Worm (Caenorhabditis elegans): ENCODE measurements around the gene lgc-38.

DNA sequence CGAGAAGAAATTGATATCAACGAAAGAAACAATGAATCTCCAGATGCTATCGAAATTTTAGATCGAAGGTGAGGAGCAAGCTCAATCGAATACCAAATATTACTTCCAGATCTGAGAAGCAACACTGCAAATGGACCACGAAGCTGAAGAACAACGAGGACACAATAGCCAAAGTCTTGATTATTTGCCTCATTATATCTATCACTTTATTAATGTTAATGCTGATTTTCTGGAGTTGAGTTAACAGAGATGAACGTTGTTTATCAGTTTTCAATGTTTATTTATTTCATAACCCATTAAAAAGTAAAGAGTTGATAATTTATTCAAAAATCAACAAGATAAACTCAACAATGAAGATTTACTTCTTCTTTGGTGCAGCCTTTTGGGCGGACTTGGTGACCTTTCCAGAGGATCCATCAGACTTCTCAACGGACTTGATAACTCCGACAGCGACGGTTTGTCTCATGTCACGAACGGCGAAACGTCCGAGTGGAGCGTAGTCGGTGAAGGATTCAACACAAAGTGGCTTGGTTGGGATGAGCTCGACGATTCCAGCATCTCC is 39.1 kb upstream of the lgc-38 start:
- TF ChIP-seq nhr-28 (tag; optimal IDR thresholded peaks at IDR 0.05) (no peak), nhr-76 (tag; optimal IDR thresholded peaks at IDR 0.05) (no peak), tbx-8 (GFP tag; optimal IDR thresholded peaks at IDR 0.05) (no peak), snpc-4 (tag; optimal IDR thresholded peaks at IDR 0.05) (no peak), pha-4 (tag; optimal IDR thresholded peaks at IDR 0.05) (no peak), unc-62 (GFP tag; optimal IDR thresholded peaks at IDR 0.05) (no peak), ztf-11 (tag; optimal IDR thresholded peaks at IDR 0.05) (no peak), bed-3 (GFP tag; optimal IDR thresholded peaks at IDR 0.05) (no peak), blmp-1 (tag; optimal IDR thresholded peaks at IDR 0.05) (no peak), mab-5 (tag; optimal IDR thresholded peaks at IDR 0.05) (no peak), lsy-2 (tag; optimal IDR thresholded peaks at IDR 0.05) (no peak), elt-1 (tag; optimal IDR thresholded peaks at IDR 0.05; ENCODE audit: borderline replicate concordance, insufficient read depth) (no peak), cnd-1 (tag; optimal IDR thresholded peaks at IDR 0.05) (no peak), nhr-2 (tag; optimal IDR thresholded peaks at IDR 0.05) (no peak)
